Worm (Caenorhabditis elegans): Measurements from ENCODE around the gene C05G5.1.

ce11 chrX:14770336-14770735, 30.4 kb upstream of the C05G5.1 start:
- TF ChIP-seq ztf-29 (GFP tag; IDR thresholded peaks at IDR 0.05) (no peak), T22C8.4 (GFP tag; IDR thresholded peaks at IDR 0.05) (no peak), flt-1 (GFP tag; IDR thresholded peaks at IDR 0.05) (no peak), cog-1 (tag; optimal IDR thresholded peaks at IDR 0.05) (no peak)
